Fruit fly (Drosophila melanogaster) whole organism, pupa: ENCODE measurements around the gene Tet.

Experiments
- CG10348 ChIP-seq: fragments of 200-800 bp; sonication (Bioruptor generic); IDR thresholded peaks from 2 replicates; pipeline ENCODE4 v1.3.6; 2022; ENCODE audit warnings: missing biosample characterization, missing genetic modification characterization
- CG12605 ChIP-seq: fragments of 200-800 bp; sonication (Bioruptor generic); IDR thresholded peaks from 2 replicates; pipeline ENCODE4 v1.3.6; 2022; ENCODE audit warnings: missing biosample characterization, missing genetic modification characterization
- CG13204 ChIP-seq: fragments of 200-800 bp; sonication (Bioruptor generic); optimal IDR thresholded peaks from 2 replicates; lab custom pipeline; 2018; ENCODE audit warnings: missing biosample characterization, mild to moderate bottlenecking, missing genetic modification characterization, moderate library complexity
- CG14655 ChIP-seq: fragments of 200-800 bp; sonication (Bioruptor generic); optimal IDR thresholded peaks from 3 replicates; lab custom pipeline; 2017; ENCODE audit warnings: mild to moderate bottlenecking, missing biosample characterization, missing genetic modification reagents, missing genetic modification characterization
- CG15710 ChIP-seq: fragments of 200-800 bp; sonication (Bioruptor generic); optimal IDR thresholded peaks from 2 replicates; lab custom pipeline; 2018; ENCODE audit warnings: missing biosample characterization, mild to moderate bottlenecking, missing genetic modification characterization, moderate library complexity
- CG17806 ChIP-seq: fragments of 200-800 bp; sonication (Bioruptor generic); optimal IDR thresholded peaks from 2 replicates; lab custom pipeline; 2018; ENCODE audit warnings: missing biosample characterization, mild to moderate bottlenecking, missing genetic modification characterization, moderate library complexity
- CG32121 ChIP-seq: fragments of 200-800 bp; sonication (Bioruptor generic); IDR thresholded peaks from 2 replicates; pipeline ENCODE4 v1.3.6; 2022; ENCODE audit warnings: missing biosample characterization, missing genetic modification characterization
- CG34367 ChIP-seq: fragments of 200-800 bp; sonication (Bioruptor generic); optimal IDR thresholded peaks from 2 replicates; lab custom pipeline; 2018; ENCODE audit warnings: missing biosample characterization, mild to moderate bottlenecking, missing genetic modification characterization
- CG4496 ChIP-seq: fragments of 200-800 bp; sonication (Bioruptor generic); IDR thresholded peaks from 3 replicates; pipeline ENCODE4 v1.3.6; 2022; ENCODE audit warnings: missing biosample characterization, missing genetic modification characterization
- CG8159 ChIP-seq: fragments of 200-800 bp; sonication (Bioruptor generic); optimal IDR thresholded peaks from 3 replicates; lab custom pipeline; 2018; ENCODE audit warnings: missing biosample characterization, mild to moderate bottlenecking, missing genetic modification characterization, moderate library complexity
- CG8301 ChIP-seq: fragments of 200-800 bp; sonication (Bioruptor generic); optimal IDR thresholded peaks from 2 replicates; lab custom pipeline; 2018; ENCODE audit warnings: missing biosample characterization, mild to moderate bottlenecking, missing genetic modification characterization
- CG9948 ChIP-seq: fragments of 200-800 bp; sonication (Bioruptor generic); optimal IDR thresholded peaks from 2 replicates; lab custom pipeline; 2018; ENCODE audit warnings: missing biosample characterization, mild to moderate bottlenecking, missing genetic modification characterization, moderate library complexity
- D1 ChIP-seq: fragments of 200-800 bp; sonication (Bioruptor generic); optimal IDR thresholded peaks from 2 replicates; lab custom pipeline; 2018; ENCODE audit warnings: missing biosample characterization, mild to moderate bottlenecking, missing genetic modification characterization, moderate library complexity
- EcR ChIP-seq: fragments of 200-800 bp; sonication (Bioruptor generic); optimal IDR thresholded peaks from 3 replicates; lab custom pipeline; 2019; ENCODE audit warnings: missing biosample characterization, missing genetic modification characterization, mild to moderate bottlenecking, moderate library complexity, missing genetic modification reagents
- Ets98B ChIP-seq: fragments of 200-800 bp; sonication (Bioruptor generic); IDR thresholded peaks from 2 replicates; pipeline ENCODE4 v1.3.6; 2022; ENCODE audit warnings: missing biosample characterization, missing genetic modification characterization
- Pif1A ChIP-seq: fragments of 200-800 bp; sonication (Bioruptor generic); optimal IDR thresholded peaks from 3 replicates; lab custom pipeline; 2016; ENCODE audit warnings: missing biosample characterization, missing genetic modification characterization
- Pif1B ChIP-seq: fragments of 200-800 bp; sonication (Bioruptor generic); optimal IDR thresholded peaks from 3 replicates; lab custom pipeline; 2016; ENCODE audit warnings: missing biosample characterization, missing genetic modification characterization
- Snoo ChIP-seq: fragments of 200-800 bp; sonication (Bioruptor generic); optimal IDR thresholded peaks from 3 replicates; lab custom pipeline; 2017; ENCODE audit warnings: missing biosample characterization, mild to moderate bottlenecking, missing genetic modification characterization, inconsistent platforms
- fd96Ca ChIP-seq: fragments of 200-800 bp; sonication (Bioruptor generic); IDR thresholded peaks from 3 replicates; pipeline ENCODE4 v1.3.6; 2022; ENCODE audit warnings: missing biosample characterization, missing genetic modification characterization
- gl ChIP-seq: fragments of 200-800 bp; sonication (Bioruptor generic); optimal IDR thresholded peaks from 2 replicates; lab custom pipeline; 2018; ENCODE audit warnings: missing biosample characterization, mild to moderate bottlenecking, missing genetic modification characterization
- rn ChIP-seq: fragments of 200-800 bp; sonication (Bioruptor generic); IDR thresholded peaks from 2 replicates; pipeline ENCODE4 v1.3.6; 2022; ENCODE audit warnings: missing biosample characterization, missing genetic modification characterization

Gene Tet

DNA sequence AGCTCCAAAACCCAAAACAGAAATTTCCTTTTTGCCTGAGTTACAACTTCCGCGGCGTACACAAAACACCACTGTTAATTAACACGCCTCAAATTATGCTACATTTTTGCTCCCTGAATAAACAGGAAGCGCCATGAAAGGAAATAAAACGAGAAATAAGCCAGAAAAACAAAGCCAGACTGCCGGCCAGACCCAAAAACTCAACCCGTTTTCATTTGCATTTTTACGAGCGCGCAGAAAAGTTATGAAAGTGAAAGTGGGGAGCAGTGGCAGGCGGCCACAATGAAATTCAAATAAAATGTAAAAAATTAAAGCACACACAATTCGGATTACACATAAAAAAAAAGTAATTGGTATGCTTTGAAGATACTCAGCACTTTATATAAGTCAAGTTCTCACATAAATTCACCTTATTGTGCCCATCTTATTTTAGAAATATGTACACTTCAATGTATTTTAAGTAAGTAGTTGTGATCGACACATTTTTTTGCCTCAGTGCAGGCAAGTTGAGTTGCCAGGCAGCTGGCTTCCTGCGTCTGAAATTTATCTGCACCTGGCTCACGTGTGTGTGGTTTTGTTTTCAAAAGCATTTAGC lies 83.5 kb downstream of the Tet start:
- no peak for TF ChIP-seq Snoo
- peak; percentile 22 for TF ChIP-seq CG15710
- TF ChIP-seq CG10348 (GFP tag; lab: Robert Waterston, UW), result 0 out of 2 replicates have a peak, but pooled peaks have one; percentile 25
- TF ChIP-seq CG4496, result peak; percentile 91
- peak; percentile 68 for TF ChIP-seq rn (GFP tag; lab: Robert Waterston, UW)
- no peak for TF ChIP-seq CG34367 (tag; lab: Kevin White, UChicago)
- TF ChIP-seq CG14655, result no peak
- TF ChIP-seq CG8159 (tag; lab: Kevin White, UChicago), result no peak
- TF ChIP-seq CG12605 (GFP tag; lab: Robert Waterston, UW), result peak; percentile 53; the same call in 1 of the 2 replicates
- no peak for TF ChIP-seq CG17806 (tag; lab: Kevin White, UChicago)
- no peak for TF ChIP-seq gl
- no peak for TF ChIP-seq CG13204
- no peak for TF ChIP-seq Pif1A
- TF ChIP-seq EcR, result no peak
- TF ChIP-seq CG8301 (tag; lab: Kevin White, UChicago), result no peak
- no peak for TF ChIP-seq Pif1B (GFP tag; lab: Kevin White, UChicago)
- TF ChIP-seq CG9948 (tag; lab: Kevin White, UChicago), result no peak
- peak; percentile 59; the same call in 1 of the 3 replicates for TF ChIP-seq fd96Ca (GFP tag; lab: Robert Waterston, UW)
- no peak for TF ChIP-seq D1 (tag; lab: Kevin White, UChicago)
- TF ChIP-seq CG32121, result peak; percentile 82; the same call in 1 of the 2 replicates
- TF ChIP-seq Ets98B (GFP tag; lab: Robert Waterston, UW), result peak; percentile 82
- TF ChIP-seq, all 21 proteins: peak for 8

DNA sequence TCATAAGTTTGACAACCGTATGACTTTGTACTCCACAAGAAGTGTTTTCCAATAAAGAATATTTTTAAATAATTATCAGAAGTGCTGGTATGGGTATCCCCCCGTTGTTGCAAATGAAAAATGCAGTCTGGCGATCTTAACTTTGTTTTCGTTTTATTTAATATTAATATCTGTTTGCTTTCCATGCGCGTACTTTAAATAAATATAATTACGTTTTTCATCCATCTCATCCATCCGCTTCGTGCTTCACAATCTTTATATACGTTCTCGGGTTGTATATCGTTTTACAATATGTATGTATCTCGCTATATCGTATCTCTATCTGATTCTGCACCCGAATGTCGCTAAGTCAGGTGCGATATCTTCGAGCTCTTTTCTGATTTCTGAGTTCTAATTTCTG lies 93.0 kb downstream of the Tet start:
- no peak for TF ChIP-seq gl
- TF ChIP-seq CG34367 (tag; lab: Kevin White, UChicago), result no peak
- TF ChIP-seq Pif1A, result no peak
- TF ChIP-seq D1 (tag; lab: Kevin White, UChicago), result no peak
- TF ChIP-seq Ets98B (GFP tag; lab: Robert Waterston, UW), result no peak
- TF ChIP-seq CG17806 (tag; lab: Kevin White, UChicago), result no peak
- TF ChIP-seq CG12605 (GFP tag; lab: Robert Waterston, UW), result no peak
- no peak for TF ChIP-seq Pif1B (GFP tag; lab: Kevin White, UChicago)
- no peak for TF ChIP-seq CG14655
- TF ChIP-seq CG8301 (tag; lab: Kevin White, UChicago), result no peak
- no peak for TF ChIP-seq fd96Ca (GFP tag; lab: Robert Waterston, UW)
- TF ChIP-seq CG32121, result no peak
- no peak for TF ChIP-seq EcR
- TF ChIP-seq CG9948 (tag; lab: Kevin White, UChicago), result no peak
- no peak for TF ChIP-seq Snoo
- no peak for TF ChIP-seq rn (GFP tag; lab: Robert Waterston, UW)
- no peak for TF ChIP-seq CG8159 (tag; lab: Kevin White, UChicago)
- TF ChIP-seq CG10348 (GFP tag; lab: Robert Waterston, UW), result no peak
- TF ChIP-seq CG4496, result no peak
- TF ChIP-seq, all 21 proteins: peak for 0

DNA sequence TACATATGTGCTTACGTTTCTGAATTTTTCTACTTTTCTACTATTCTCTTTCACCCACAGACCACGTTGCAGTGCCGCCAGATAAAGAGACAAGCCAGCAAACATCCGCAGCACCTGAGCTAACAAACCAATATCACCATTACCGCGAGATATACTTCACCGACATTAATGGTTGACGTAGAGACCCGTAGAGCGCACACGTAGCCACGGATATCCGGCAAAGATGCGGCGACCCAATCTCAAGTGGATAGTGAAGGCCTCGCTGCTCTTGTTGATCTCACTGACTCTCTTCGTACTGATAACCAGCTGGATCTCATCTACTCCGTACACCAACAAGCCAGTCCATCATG lies 96.3 kb downstream of the Tet start:
- no peak for TF ChIP-seq CG10348 (GFP tag; lab: Robert Waterston, UW)
- no peak for TF ChIP-seq gl
- TF ChIP-seq fd96Ca (GFP tag; lab: Robert Waterston, UW), result no peak
- no peak for TF ChIP-seq CG32121
- no peak for TF ChIP-seq CG12605 (GFP tag; lab: Robert Waterston, UW)
- TF ChIP-seq Pif1B (GFP tag; lab: Kevin White, UChicago), result no peak
- no peak for TF ChIP-seq rn (GFP tag; lab: Robert Waterston, UW)
- TF ChIP-seq EcR, result no peak
- no peak for TF ChIP-seq Pif1A

DNA sequence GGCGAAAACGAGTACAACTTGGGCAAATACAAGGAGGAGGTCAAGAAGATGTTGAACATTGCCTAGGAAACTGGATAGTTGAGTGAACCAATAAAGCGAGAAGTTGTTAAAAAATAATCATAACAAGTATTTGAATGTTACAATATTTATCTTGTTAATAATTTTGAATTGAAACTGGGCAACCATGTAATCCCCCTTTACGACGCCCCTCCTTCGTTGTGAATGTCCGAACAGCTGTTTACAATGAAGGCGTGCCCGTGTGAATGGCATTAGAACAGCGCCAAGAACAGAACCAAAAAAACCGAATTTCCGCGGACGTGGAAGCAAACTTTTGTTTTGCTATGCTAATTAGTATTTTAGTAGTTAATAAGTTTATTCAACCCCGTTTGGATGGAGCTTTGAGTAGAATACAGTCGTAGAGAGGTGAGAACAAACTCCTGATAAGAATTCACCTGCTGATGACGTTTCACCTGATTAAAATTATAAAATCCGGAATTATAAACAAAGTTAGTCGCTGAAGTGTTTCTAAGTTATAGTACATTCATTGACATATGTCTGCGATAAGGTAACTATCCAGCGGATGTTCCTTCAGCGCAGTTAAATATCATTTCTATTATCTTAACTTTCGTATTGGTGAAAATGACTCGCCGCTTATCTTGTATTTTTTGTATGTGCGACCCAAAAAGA lies 96.8 kb downstream of the Tet start, which contains the start of gene Pgant6:
Gene Pgant6, plus strand, starts transcription at position 265 of the 687 bp plus-strand sequence.
- TF ChIP-seq CG8301 (tag; lab: Kevin White, UChicago), result no peak
- peak; percentile 37; the same call in 1 of the 3 replicates for TF ChIP-seq CG4496
- no peak for TF ChIP-seq Snoo
- TF ChIP-seq EcR, result no peak
- no peak for TF ChIP-seq Pif1A
- TF ChIP-seq CG10348 (GFP tag; lab: Robert Waterston, UW), result no peak
- no peak for TF ChIP-seq CG9948 (tag; lab: Kevin White, UChicago)

DNA sequence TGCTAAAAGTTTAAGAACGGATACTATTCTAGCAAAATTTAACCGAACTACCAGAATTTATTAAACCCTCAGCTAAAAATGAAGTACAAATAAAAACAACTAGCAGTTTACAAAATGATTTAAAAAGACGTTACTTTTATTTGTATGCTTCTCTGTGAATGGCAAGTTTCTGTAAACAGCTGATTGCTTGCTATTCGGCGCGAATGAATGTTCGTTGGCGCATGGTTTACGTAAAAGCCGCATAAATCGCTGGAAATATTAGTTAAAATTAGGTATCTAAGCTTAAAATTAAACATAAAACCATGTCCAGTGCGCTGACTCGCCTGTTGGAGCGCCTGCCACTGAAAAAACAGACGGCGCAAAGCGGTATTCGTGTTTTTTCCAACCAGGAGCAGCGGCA lies 98.2 kb downstream of the Tet start, which contains the start of gene mRpS35:
Gene mRpS35, plus strand, starts transcription at position 189 of the 400 bp plus-strand sequence.
- TF ChIP-seq CG12605 (GFP tag; lab: Robert Waterston, UW), result no peak
- no peak for TF ChIP-seq CG8159 (tag; lab: Kevin White, UChicago)
- TF ChIP-seq CG13204, result no peak
- TF ChIP-seq rn (GFP tag; lab: Robert Waterston, UW), result no peak
- no peak for TF ChIP-seq Ets98B (GFP tag; lab: Robert Waterston, UW)
- TF ChIP-seq CG8301 (tag; lab: Kevin White, UChicago), result no peak
- no peak for TF ChIP-seq CG34367 (tag; lab: Kevin White, UChicago)
- TF ChIP-seq CG10348 (GFP tag; lab: Robert Waterston, UW), result no peak
- TF ChIP-seq CG14655, result no peak
- no peak for TF ChIP-seq fd96Ca (GFP tag; lab: Robert Waterston, UW)

DNA sequence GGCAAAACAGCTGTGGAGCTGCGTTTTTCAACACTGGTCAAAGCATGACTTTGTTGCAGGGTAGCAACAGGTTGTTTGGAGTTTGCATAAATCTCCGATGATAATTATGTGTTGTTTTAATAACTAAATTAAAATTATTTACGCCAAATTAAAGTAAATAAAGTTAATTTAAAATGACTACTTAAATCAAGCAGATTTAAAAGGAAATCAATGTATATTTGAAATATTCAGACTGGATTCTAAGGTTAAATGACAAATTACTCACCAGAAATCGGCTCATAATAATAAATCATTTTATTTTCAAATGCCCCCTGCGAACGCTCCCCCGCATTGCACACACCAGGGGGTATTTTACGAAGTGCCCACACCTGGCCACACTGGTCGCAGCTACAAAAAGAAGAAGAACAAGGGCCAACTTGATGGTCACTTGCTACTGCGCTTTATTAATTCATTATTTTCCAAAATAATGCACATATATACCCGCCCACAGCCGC lies 104.9 kb downstream of the Tet start, which contains the start of the genes CG12093 and Atg2:
Gene CG12093, minus strand, starts transcription at position 40 of the 494 bp plus-strand sequence.
Gene Atg2, plus strand, starts transcription at position 371 of the 494 bp plus-strand sequence.
- peak; percentile 91 for TF ChIP-seq CG32121
- TF ChIP-seq CG15710, result peak; percentile 95
- peak; percentile 88 for TF ChIP-seq CG17806 (tag; lab: Kevin White, UChicago)
- peak; percentile 88 for TF ChIP-seq rn (GFP tag; lab: Robert Waterston, UW)
- TF ChIP-seq CG9948 (tag; lab: Kevin White, UChicago), result peak; percentile 89
- TF ChIP-seq D1 (tag; lab: Kevin White, UChicago), result no peak
- TF ChIP-seq fd96Ca (GFP tag; lab: Robert Waterston, UW), result peak; percentile 87
- TF ChIP-seq Pif1B (GFP tag; lab: Kevin White, UChicago), result no peak
- no peak for TF ChIP-seq CG14655
- no peak for TF ChIP-seq CG13204
- TF ChIP-seq Ets98B (GFP tag; lab: Robert Waterston, UW), result peak; percentile 89
- peak; percentile 70 for TF ChIP-seq CG10348 (GFP tag; lab: Robert Waterston, UW)
- TF ChIP-seq CG34367 (tag; lab: Kevin White, UChicago), result peak; percentile 88
- peak; percentile 86 for TF ChIP-seq CG8301 (tag; lab: Kevin White, UChicago)
- TF ChIP-seq CG12605 (GFP tag; lab: Robert Waterston, UW), result peak; percentile 87
- TF ChIP-seq Snoo, result peak; percentile 92
- peak; percentile 69 for TF ChIP-seq gl
- TF ChIP-seq CG8159 (tag; lab: Kevin White, UChicago), result peak; percentile 92
- no peak for TF ChIP-seq Pif1A
- peak; percentile 95 for TF ChIP-seq CG4496
- peak; percentile 31 for TF ChIP-seq EcR
- TF ChIP-seq, all 21 proteins: peak for 16
